Worm (Caenorhabditis elegans): ENCODE data around the gene ugt-12.
A peak's percentile ranks its signal among the peaks of the same experiment; 100 is the strongest.

Gene ugt-12

ce11 chrV:4879251-4879650 lies 10.2 kb downstream of the ugt-12 start, which contains the start of gene T19H12.15:
Gene T19H12.15, minus strand, starts transcription at chrV:4879351.
- no peak for TF ChIP-seq C16A3.4 (tag; optimal IDR thresholded peaks at IDR 0.05)
- no peak for TF ChIP-seq nhr-90 (tag; optimal IDR thresholded peaks at IDR 0.05; ENCODE audit: poor library complexity)

ce11 chrV:4877587-4877986 lies 11.8 kb downstream of the ugt-12 start, which contains the start of gene T19H12.6:
Gene T19H12.6, minus strand, starts transcription at chrV:4877687.
- TF ChIP-seq ceh-8 (GFP tag; optimal IDR thresholded peaks at IDR 0.05) (no peak), xbp-1 (tag; optimal IDR thresholded peaks at IDR 0.05) (no peak), lin-35 (GFP tag; optimal IDR thresholded peaks at IDR 0.05) (no peak), grh-1 (GFP tag; IDR thresholded peaks at IDR 0.05) (no peak), efl-3 (GFP tag; optimal IDR thresholded peaks at IDR 0.05) (no peak), ceh-82 (tag; optimal IDR thresholded peaks at IDR 0.05) (no peak), lsy-2 (tag; optimal IDR thresholded peaks at IDR 0.05) (no peak), ceh-63 (GFP tag; optimal IDR thresholded peaks at IDR 0.05) (no peak), dsc-1 (tag; optimal IDR thresholded peaks at IDR 0.05) (no peak), pqm-1 (tag; optimal IDR thresholded peaks at IDR 0.05) (no peak), nhr-71 (tag; optimal IDR thresholded peaks at IDR 0.05) (no peak), efl-1 (optimal IDR thresholded peaks at IDR 0.05) (no peak), efl-1 (GFP tag; optimal IDR thresholded peaks at IDR 0.05 in 1 of 2) (no peak), nhr-12 (tag; optimal IDR thresholded peaks at IDR 0.05) (no peak), aha-1 (tag; optimal IDR thresholded peaks at IDR 0.05) (no peak), fkh-10 (GFP tag; optimal IDR thresholded peaks at IDR 0.05) (no peak), ceh-90 (tag; optimal IDR thresholded peaks at IDR 0.05) (no peak), hpl-2 (GFP tag; optimal IDR thresholded peaks at IDR 0.05) (no peak)

ce11 chrV:4871992-4872391 lies 17.4 kb downstream of the ugt-12 start, which contains the start of gene srd-33:
Gene srd-33, plus strand, starts transcription at chrV:4872292.
- TF ChIP-seq fkh-4 (tag; optimal IDR thresholded peaks at IDR 0.05; ENCODE audit: borderline replicate concordance): no peak
- TF ChIP-seq unc-62 (GFP tag; optimal IDR thresholded peaks at IDR 0.05): no peak
- no peak for TF ChIP-seq nhr-90 (tag; optimal IDR thresholded peaks at IDR 0.05; ENCODE audit: poor library complexity)
- TF ChIP-seq dsc-1 (tag; optimal IDR thresholded peaks at IDR 0.05): no peak
- TF ChIP-seq sox-4 (tag; optimal IDR thresholded peaks at IDR 0.05): no peak
- no peak for TF ChIP-seq efl-3 (GFP tag; optimal IDR thresholded peaks at IDR 0.05)
- no peak for TF ChIP-seq C34B4.2 (tag; optimal IDR thresholded peaks at IDR 0.05)
- no peak for TF ChIP-seq vab-15 (tag; optimal IDR thresholded peaks at IDR 0.05)
- no peak for TF ChIP-seq dpl-1 (GFP tag; optimal IDR thresholded peaks at IDR 0.05)
- no peak for TF ChIP-seq hlh-4 (tag; optimal IDR thresholded peaks at IDR 0.05)
- TF ChIP-seq hlh-17 (GFP tag; optimal IDR thresholded peaks at IDR 0.05; ENCODE audit: borderline replicate concordance): no peak
- no peak for TF ChIP-seq ztf-4 (tag; optimal IDR thresholded peaks at IDR 0.05)

- TF ChIP-seq nhr-12 (tag; optimal IDR thresholded peaks at IDR 0.05) (no peak), fkh-10 (GFP tag; optimal IDR thresholded peaks at IDR 0.05) (no peak), sptf-1 (tag; optimal IDR thresholded peaks at IDR 0.05) (no peak), nhr-76 (tag; optimal IDR thresholded peaks at IDR 0.05) (no peak), lin-14 (GFP tag; optimal IDR thresholded peaks at IDR 0.05) (peak; percentile 44), unc-130 (tag; optimal IDR thresholded peaks at IDR 0.05) (no peak), nhr-11 (tag; optimal IDR thresholded peaks at IDR 0.05) (peak; percentile 68), hlh-4 (tag; optimal IDR thresholded peaks at IDR 0.05) (peak; percentile 73), nhr-20 (tag; optimal IDR thresholded peaks at IDR 0.05) (peak; percentile 11), xbp-1 (tag; optimal IDR thresholded peaks at IDR 0.05) (no peak), lin-13 (GFP tag; optimal IDR thresholded peaks at IDR 0.05) (no peak), Y116A8C.19 (tag; optimal IDR thresholded peaks at IDR 0.05; ENCODE audit: borderline replicate concordance) (no peak), fkh-8 (tag; optimal IDR thresholded peaks at IDR 0.05) (peak; percentile 58), nhr-47 (tag; optimal IDR thresholded peaks at IDR 0.05) (peak; percentile 49), nhr-71 (tag; optimal IDR thresholded peaks at IDR 0.05) (peak; percentile 52)
These were observed 18.8 kb downstream of the ugt-12 start for ce11 chrV:4870627-4871026.

Measured in whole organism, L1 larva.